Worm (Caenorhabditis elegans): ENCODE data around the gene pgm-2.
A peak's percentile ranks its signal among the peaks of the same experiment; 100 is the strongest.

The pgm-2 gene

ce11 chrIII:13305537-13305936, 6.4 kb downstream of the pgm-2 start:
- TF ChIP-seq pax-1 (tag; optimal IDR thresholded peaks at IDR 0.05) = no peak
- no peak for TF ChIP-seq Y22D7AL.16 (tag; optimal IDR thresholded peaks at IDR 0.05)
- TF ChIP-seq unc-42 (tag; optimal IDR thresholded peaks at IDR 0.05) = no peak
- TF ChIP-seq sox-4 (tag; optimal IDR thresholded peaks at IDR 0.05) = no peak
- no peak for TF ChIP-seq C08G9.2 (tag; optimal IDR thresholded peaks at IDR 0.05)
- TF ChIP-seq hlh-13 (GFP tag; optimal IDR thresholded peaks at IDR 0.05) = no peak
- TF ChIP-seq ztf-16 (tag; optimal IDR thresholded peaks at IDR 0.05) = no peak
- TF ChIP-seq mec-3 (tag; optimal IDR thresholded peaks at IDR 0.05; ENCODE audit: borderline replicate concordance) = no peak
- no peak for TF ChIP-seq ceh-34 (tag; optimal IDR thresholded peaks at IDR 0.05)
- TF ChIP-seq rnt-1 (tag; optimal IDR thresholded peaks at IDR 0.05) = no peak
- no peak for TF ChIP-seq hlh-8 (tag; optimal IDR thresholded peaks at IDR 0.05)
- no peak for TF ChIP-seq dmd-4 (tag; optimal IDR thresholded peaks at IDR 0.05; ENCODE audit: borderline replicate concordance)
- TF ChIP-seq odd-2 (tag; optimal IDR thresholded peaks at IDR 0.05) = no peak
- TF ChIP-seq elt-2 (tag; optimal IDR thresholded peaks at IDR 0.05) = no peak
- TF ChIP-seq tbx-7 (tag; optimal IDR thresholded peaks at IDR 0.05) = no peak
- no peak for TF ChIP-seq F13H6.1 (tag; optimal IDR thresholded peaks at IDR 0.05)

ce11 chrIII:13307107-13307506, 7.9 kb downstream of the pgm-2 start, which contains the start of the genes klp-19 and slc-36.1:
Gene klp-19 (minus strand): TSS chrIII:13307259.
Gene slc-36.1 (plus strand): TSS chrIII:13307502.
- TF ChIP-seq nfya-1 (tag; optimal IDR thresholded peaks at IDR 0.05) (peak; percentile 42), hlh-30 (tag; optimal IDR thresholded peaks at IDR 0.05; ENCODE audit: insufficient read depth) (no peak), unc-55 (GFP tag; optimal IDR thresholded peaks at IDR 0.05) (no peak), elt-4 (tag; optimal IDR thresholded peaks at IDR 0.05) (no peak), ceh-31 (tag; optimal IDR thresholded peaks at IDR 0.05) (peak; percentile 12), unc-42 (tag; optimal IDR thresholded peaks at IDR 0.05) (peak; percentile 78), ceh-34 (tag; optimal IDR thresholded peaks at IDR 0.05) (peak; percentile 12)

DNA sequence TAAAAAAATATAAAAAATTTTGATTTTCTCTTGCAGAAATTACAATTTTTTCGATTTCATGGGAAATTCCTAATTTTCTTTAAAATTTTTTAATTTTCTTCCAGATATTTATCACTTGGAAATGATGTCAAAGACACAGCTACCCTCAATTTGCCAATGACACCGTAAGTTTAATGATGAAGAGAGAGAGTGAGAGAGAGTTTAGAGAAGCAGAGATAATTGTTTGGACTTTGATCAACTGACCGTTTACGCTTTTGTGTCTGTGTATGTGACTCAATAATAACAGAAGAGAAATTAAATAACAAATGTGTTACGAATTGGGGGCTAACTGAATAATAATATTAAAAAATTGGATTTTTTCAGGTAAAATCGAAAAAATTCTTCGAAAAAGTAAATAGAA, 11.4 kb downstream of the pgm-2 start:
- no peak for TF ChIP-seq ets-4 (tag; optimal IDR thresholded peaks at IDR 0.05)
- no peak for TF ChIP-seq ahr-1 (tag; optimal IDR thresholded peaks at IDR 0.05)
- TF ChIP-seq unc-42 (tag; optimal IDR thresholded peaks at IDR 0.05) = no peak
- TF ChIP-seq ceh-30 (tag; optimal IDR thresholded peaks at IDR 0.05) = no peak
- TF ChIP-seq ceh-22 (tag; optimal IDR thresholded peaks at IDR 0.05) = no peak
- no peak for TF ChIP-seq ceh-18 (tag; optimal IDR thresholded peaks at IDR 0.05)
- no peak for TF ChIP-seq lim-6 (tag; optimal IDR thresholded peaks at IDR 0.05)
- no peak for TF ChIP-seq odd-2 (tag; optimal IDR thresholded peaks at IDR 0.05)
- TF ChIP-seq ceh-19 (GFP tag; optimal IDR thresholded peaks at IDR 0.05) = no peak
- TF ChIP-seq lin-11 (tag; optimal IDR thresholded peaks at IDR 0.05) = no peak
- no peak for TF ChIP-seq ceh-2 (tag; optimal IDR thresholded peaks at IDR 0.05)
- no peak for TF ChIP-seq ceh-9 (tag; optimal IDR thresholded peaks at IDR 0.05)
- TF ChIP-seq ref-2 (tag; optimal IDR thresholded peaks at IDR 0.05) = no peak
- no peak for TF ChIP-seq unc-55 (GFP tag; optimal IDR thresholded peaks at IDR 0.05)
- no peak for TF ChIP-seq unc-86 (tag; optimal IDR thresholded peaks at IDR 0.05)

DNA sequence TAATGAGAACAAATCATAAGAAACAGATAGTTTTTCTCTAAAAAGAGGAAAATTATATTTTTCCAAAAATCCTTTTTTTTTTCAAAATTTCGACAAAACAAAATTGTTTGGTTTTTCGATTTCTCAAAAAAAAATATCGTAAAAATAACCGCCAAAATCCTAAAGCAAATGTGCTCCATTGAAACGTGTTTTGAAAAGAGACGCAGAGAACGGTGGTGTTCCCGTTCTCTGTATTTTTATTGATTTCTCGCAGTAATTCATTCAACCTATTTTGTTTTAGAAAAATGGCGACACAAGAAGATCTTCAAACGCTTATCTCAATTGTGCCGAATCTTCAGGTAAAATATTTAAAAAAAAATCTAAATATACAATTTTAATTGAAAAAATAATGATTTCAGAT, 14.6 kb downstream of the pgm-2 start, which contains the start of gene Y43F4B.10:
Gene Y43F4B.10 (plus strand): TSS at position 281 of the 400 bp plus-strand sequence.
- TF ChIP-seq ceh-48 (tag; optimal IDR thresholded peaks at IDR 0.05) = peak; percentile 77
- no peak for TF ChIP-seq unc-42 (tag; optimal IDR thresholded peaks at IDR 0.05)
- no peak for TF ChIP-seq unc-86 (tag; optimal IDR thresholded peaks at IDR 0.05)
- no peak for TF ChIP-seq ceh-30 (tag; optimal IDR thresholded peaks at IDR 0.05)
- TF ChIP-seq odd-2 (tag; optimal IDR thresholded peaks at IDR 0.05) = no peak
- no peak for TF ChIP-seq ref-2 (tag; optimal IDR thresholded peaks at IDR 0.05)
- TF ChIP-seq pax-1 (tag; optimal IDR thresholded peaks at IDR 0.05) = peak; percentile 40
- TF ChIP-seq ceh-34 (tag; optimal IDR thresholded peaks at IDR 0.05) = no peak
- TF ChIP-seq ceh-31 (tag; optimal IDR thresholded peaks at IDR 0.05) = no peak
- no peak for TF ChIP-seq ama-1 (optimal IDR thresholded peaks at IDR 0.05)
- TF ChIP-seq sox-2 (GFP tag; IDR thresholded peaks at IDR 0.05) = no peak
- no peak for TF ChIP-seq unc-55 (GFP tag; optimal IDR thresholded peaks at IDR 0.05)
- no peak for TF ChIP-seq dve-1 (tag; optimal IDR thresholded peaks at IDR 0.05)
- TF ChIP-seq eyg-1 (tag; optimal IDR thresholded peaks at IDR 0.05) = no peak
- no peak for TF ChIP-seq sdc-2 (tag; optimal IDR thresholded peaks at IDR 0.05)
- TF ChIP-seq C08G9.2 (tag; optimal IDR thresholded peaks at IDR 0.05) = no peak
- no peak for TF ChIP-seq K09A11.1 (tag; optimal IDR thresholded peaks at IDR 0.05; ENCODE audit: insufficient read depth)
- TF ChIP-seq ceh-19 (GFP tag; optimal IDR thresholded peaks at IDR 0.05) = no peak
- TF ChIP-seq nfya-1 (tag; optimal IDR thresholded peaks at IDR 0.05) = peak; percentile 10
- TF ChIP-seq F13H6.1 (tag; optimal IDR thresholded peaks at IDR 0.05) = no peak
- TF ChIP-seq pha-4 (tag; optimal IDR thresholded peaks at IDR 0.05) = no peak
- TF ChIP-seq ceh-14 (tag; optimal IDR thresholded peaks at IDR 0.05) = no peak
- no peak for TF ChIP-seq gmeb-2 (tag; optimal IDR thresholded peaks at IDR 0.05)
- no peak for TF ChIP-seq ahr-1 (tag; optimal IDR thresholded peaks at IDR 0.05)
- TF ChIP-seq nhr-232 (tag; optimal IDR thresholded peaks at IDR 0.05) = no peak
- TF ChIP-seq pha-2 (tag; optimal IDR thresholded peaks at IDR 0.05) = no peak
- TF ChIP-seq ceh-24 (tag; optimal IDR thresholded peaks at IDR 0.05) = no peak
